Fruit fly (Drosophila melanogaster): Measurements from ENCODE around the gene et.

Gene et

DNA sequence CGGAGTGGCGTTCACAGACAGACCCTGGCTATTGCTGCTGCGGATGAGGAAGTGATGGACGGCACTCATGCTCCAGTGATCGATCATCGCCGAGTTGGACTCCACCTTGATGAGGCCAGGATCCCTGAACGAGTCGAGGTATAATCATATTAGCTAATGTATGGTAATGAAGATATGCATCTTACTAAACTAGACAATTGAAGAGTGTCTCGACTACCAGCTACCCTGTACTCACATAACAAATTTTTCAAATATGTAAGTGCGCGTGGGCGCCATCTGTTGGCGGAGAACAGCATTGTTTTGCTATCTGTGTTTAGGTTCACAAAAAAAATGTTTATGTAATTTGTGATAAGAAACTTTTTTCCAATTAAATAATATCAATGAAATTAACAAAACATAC, 3.5 kb upstream of the et start:
- TF ChIP-seq Ets98B (GFP tag; IDR thresholded peaks at IDR 0.05), result no peak
- no peak for TF ChIP-seq CG15710 (tag; optimal IDR thresholded peaks at IDR 0.05)
- no peak for TF ChIP-seq CG8159 (tag; optimal IDR thresholded peaks at IDR 0.05)
- TF ChIP-seq CG9948 (tag; optimal IDR thresholded peaks at IDR 0.05), result no peak

DNA sequence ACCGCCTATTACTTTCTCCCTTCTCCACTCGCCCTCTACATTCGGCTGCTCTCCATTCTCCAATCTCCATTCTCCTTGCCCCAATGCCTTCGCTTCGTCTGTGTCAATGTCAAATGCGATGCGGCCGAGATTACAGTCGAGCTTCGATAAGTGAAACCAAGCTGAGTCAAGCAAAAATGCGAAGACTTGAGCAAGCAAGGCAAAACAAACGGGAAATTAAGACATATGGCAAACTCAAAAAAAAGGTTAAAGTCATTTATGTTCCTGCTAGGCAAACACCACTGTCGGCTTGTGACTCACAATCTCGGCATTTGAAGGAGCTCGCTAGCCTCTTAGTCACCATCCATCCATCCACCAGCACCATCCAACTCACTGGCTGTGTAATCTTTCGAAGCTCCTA, 7.3 kb downstream of the et start:
- peak; percentile 97 for TF ChIP-seq Ets98B (GFP tag; IDR thresholded peaks at IDR 0.05)
- peak; percentile 94 for TF ChIP-seq CG32121 (GFP tag; IDR thresholded peaks at IDR 0.05)
- TF ChIP-seq CG14655 (GFP tag; optimal IDR thresholded peaks at IDR 0.05), result peak; percentile 95
- peak; percentile 98 for TF ChIP-seq Pif1A (GFP tag; optimal IDR thresholded peaks at IDR 0.05)
- TF ChIP-seq Snoo (tag; optimal IDR thresholded peaks at IDR 0.05), result peak; percentile 99
- peak; percentile 98 for TF ChIP-seq CG34367 (tag; optimal IDR thresholded peaks at IDR 0.05)
- TF ChIP-seq rn (GFP tag; IDR thresholded peaks at IDR 0.05), result peak; percentile 92
- peak; percentile 95 for TF ChIP-seq CG8159 (tag; optimal IDR thresholded peaks at IDR 0.05)
- peak; percentile 75 for TF ChIP-seq EcR (GFP tag; optimal IDR thresholded peaks at IDR 0.05)
- peak; percentile 87 for TF ChIP-seq CG10348 (GFP tag; IDR thresholded peaks at IDR 0.05)
- no peak for TF ChIP-seq D1 (tag; optimal IDR thresholded peaks at IDR 0.05)
- peak; percentile 97 for TF ChIP-seq CG4496 (GFP tag; IDR thresholded peaks at IDR 0.05)
- peak; percentile 96 for TF ChIP-seq CG12605 (GFP tag; IDR thresholded peaks at IDR 0.05)
- TF ChIP-seq CG8301 (tag; optimal IDR thresholded peaks at IDR 0.05), result peak; percentile 93
- TF ChIP-seq fd96Ca (GFP tag; IDR thresholded peaks at IDR 0.05), result peak; percentile 98
- TF ChIP-seq CG9948 (tag; optimal IDR thresholded peaks at IDR 0.05), result peak; percentile 96
- peak; percentile 96 for TF ChIP-seq gl (tag; optimal IDR thresholded peaks at IDR 0.05)
- peak; percentile 98 for TF ChIP-seq CG15710 (tag; optimal IDR thresholded peaks at IDR 0.05)
- peak; percentile 97 for TF ChIP-seq CG17806 (tag; optimal IDR thresholded peaks at IDR 0.05)
- peak; percentile 96 for TF ChIP-seq CG13204 (GFP tag; optimal IDR thresholded peaks at IDR 0.05)
- peak; percentile 99 for TF ChIP-seq Pif1B (GFP tag; optimal IDR thresholded peaks at IDR 0.05)

DNA sequence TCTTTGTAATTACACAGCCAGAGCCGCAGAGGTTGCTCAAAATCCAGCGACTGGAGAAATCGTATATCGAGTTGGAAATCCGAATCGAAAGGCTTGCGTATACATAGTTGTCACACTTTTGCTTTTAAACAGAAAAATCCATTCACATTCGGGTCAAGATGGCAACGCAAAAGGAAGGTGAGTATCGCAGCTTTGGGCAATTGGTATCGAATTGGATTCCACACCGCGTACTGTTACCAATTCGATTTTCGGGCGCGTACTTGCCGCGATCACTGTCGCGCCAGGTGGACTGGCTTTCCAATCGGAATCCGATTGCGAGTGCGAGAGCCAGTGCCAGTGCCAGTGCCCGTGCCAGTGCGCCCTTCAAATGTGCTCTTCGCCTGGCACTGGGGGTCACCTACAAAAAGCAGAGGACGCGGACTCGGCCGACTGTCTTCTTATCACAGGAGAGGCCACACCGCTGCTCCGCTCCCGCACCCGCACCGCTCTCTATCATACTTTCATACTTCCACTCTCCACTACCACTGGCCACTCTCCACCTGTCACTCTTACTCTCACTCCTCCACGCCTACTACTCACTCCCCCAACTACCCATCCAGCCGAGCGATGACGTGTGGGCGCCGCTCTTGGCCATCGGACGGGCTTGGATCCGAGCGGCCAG, 8.1 kb downstream of the et start:
- no peak for TF ChIP-seq Pif1B (GFP tag; optimal IDR thresholded peaks at IDR 0.05)
- TF ChIP-seq EcR (GFP tag; optimal IDR thresholded peaks at IDR 0.05), result no peak
- TF ChIP-seq rn (GFP tag; IDR thresholded peaks at IDR 0.05), result no peak
- no peak for TF ChIP-seq fd96Ca (GFP tag; IDR thresholded peaks at IDR 0.05)
- TF ChIP-seq gl (tag; optimal IDR thresholded peaks at IDR 0.05), result no peak
- no peak for TF ChIP-seq CG15710 (tag; optimal IDR thresholded peaks at IDR 0.05)
- no peak for TF ChIP-seq CG8301 (tag; optimal IDR thresholded peaks at IDR 0.05)
- TF ChIP-seq CG12605 (GFP tag; IDR thresholded peaks at IDR 0.05), result no peak
- TF ChIP-seq CG13204 (GFP tag; optimal IDR thresholded peaks at IDR 0.05), result no peak
- TF ChIP-seq Ets98B (GFP tag; IDR thresholded peaks at IDR 0.05), result no peak
- no peak for TF ChIP-seq CG8159 (tag; optimal IDR thresholded peaks at IDR 0.05)
- TF ChIP-seq CG4496 (GFP tag; IDR thresholded peaks at IDR 0.05), result no peak
- TF ChIP-seq Snoo (tag; optimal IDR thresholded peaks at IDR 0.05), result no peak
- TF ChIP-seq CG34367 (tag; optimal IDR thresholded peaks at IDR 0.05), result no peak
- no peak for TF ChIP-seq CG10348 (GFP tag; IDR thresholded peaks at IDR 0.05)
- no peak for TF ChIP-seq CG9948 (tag; optimal IDR thresholded peaks at IDR 0.05)

DNA sequence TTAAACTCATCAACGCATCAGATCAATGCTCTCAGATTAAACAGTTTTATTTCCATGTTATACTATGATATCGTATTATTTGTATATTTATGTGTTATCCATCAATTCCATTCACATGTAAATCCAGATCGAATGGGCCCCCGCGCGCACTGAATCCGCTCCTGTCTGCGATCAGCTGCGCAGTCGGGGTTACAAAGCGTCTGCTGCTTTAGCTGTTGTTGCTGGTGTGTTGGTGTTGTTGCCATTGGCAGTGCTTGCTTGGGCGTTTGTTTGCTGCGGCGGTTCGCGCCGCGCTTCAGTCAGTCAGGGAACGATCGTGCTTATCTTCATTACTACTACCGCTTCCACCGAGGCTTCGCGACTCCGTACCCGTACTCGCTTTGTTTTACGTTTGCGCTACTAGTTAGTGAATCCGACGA, 8.7 kb downstream of the et start, which contains the start of gene Zw:
TSS of gene Zw (plus strand) at position 262 of the 419 bp plus-strand sequence.
- TF ChIP-seq CG34367 (tag; optimal IDR thresholded peaks at IDR 0.05) (peak; percentile 29), CG15710 (tag; optimal IDR thresholded peaks at IDR 0.05) (peak; percentile 36), CG4496 (GFP tag; IDR thresholded peaks at IDR 0.05) (peak; percentile 75), gl (tag; optimal IDR thresholded peaks at IDR 0.05) (no peak), CG13204 (GFP tag; optimal IDR thresholded peaks at IDR 0.05) (peak; percentile 95), CG9948 (tag; optimal IDR thresholded peaks at IDR 0.05) (peak; percentile 26), EcR (GFP tag; optimal IDR thresholded peaks at IDR 0.05) (peak; percentile 28), CG8301 (tag; optimal IDR thresholded peaks at IDR 0.05) (peak; percentile 36), Pif1B (GFP tag; optimal IDR thresholded peaks at IDR 0.05) (peak; percentile 14), CG17806 (tag; optimal IDR thresholded peaks at IDR 0.05) (peak; percentile 38), CG8159 (tag; optimal IDR thresholded peaks at IDR 0.05) (peak; percentile 45), fd96Ca (GFP tag; IDR thresholded peaks at IDR 0.05) (peak; percentile 74), CG12605 (GFP tag; IDR thresholded peaks at IDR 0.05) (no peak), Pif1A (GFP tag; optimal IDR thresholded peaks at IDR 0.05) (peak; percentile 67), Ets98B (GFP tag; IDR thresholded peaks at IDR 0.05) (peak; percentile 72), rn (GFP tag; IDR thresholded peaks at IDR 0.05) (0 out of 2 replicates have a peak, but pooled peaks have one; percentile 34), CG14655 (GFP tag; optimal IDR thresholded peaks at IDR 0.05) (peak; percentile 52), Snoo (tag; optimal IDR thresholded peaks at IDR 0.05) (peak; percentile 40), CG10348 (GFP tag; IDR thresholded peaks at IDR 0.05) (no peak), CG32121 (GFP tag; IDR thresholded peaks at IDR 0.05) (peak; percentile 25; the same call in 1 of the 2 replicates), D1 (tag; optimal IDR thresholded peaks at IDR 0.05) (no peak)

DNA sequence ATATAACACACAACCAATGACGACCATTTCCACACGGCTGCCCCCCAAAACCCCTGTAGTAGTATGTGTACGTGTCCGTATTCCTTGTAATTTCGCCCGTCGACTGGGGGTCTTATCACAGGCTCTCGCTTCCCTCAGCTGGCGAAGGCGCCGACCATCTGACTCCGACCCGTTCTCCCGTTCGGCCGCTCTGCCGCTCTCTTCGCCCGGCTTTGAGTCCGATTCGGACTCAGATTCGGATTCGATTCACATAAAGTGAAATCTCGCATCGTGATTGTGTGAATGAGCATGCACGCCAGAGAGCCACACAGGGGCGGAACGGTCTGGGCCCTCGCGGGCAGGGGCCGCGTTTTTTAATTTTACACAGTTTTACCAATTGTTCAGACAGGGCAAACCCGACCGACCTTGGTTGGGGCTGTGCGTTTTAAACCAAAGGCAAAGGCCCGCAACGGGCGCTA, 10.0 kb downstream of the et start:
- TF ChIP-seq CG17806 (tag; optimal IDR thresholded peaks at IDR 0.05) (no peak), CG9948 (tag; optimal IDR thresholded peaks at IDR 0.05) (no peak), D1 (tag; optimal IDR thresholded peaks at IDR 0.05) (no peak), rn (GFP tag; IDR thresholded peaks at IDR 0.05) (0 out of 2 replicates have a peak, but pooled peaks have one; percentile 27), CG10348 (GFP tag; IDR thresholded peaks at IDR 0.05) (no peak), EcR (GFP tag; optimal IDR thresholded peaks at IDR 0.05) (peak; percentile 46), Pif1B (GFP tag; optimal IDR thresholded peaks at IDR 0.05) (peak; percentile 6), CG4496 (GFP tag; IDR thresholded peaks at IDR 0.05) (peak; percentile 72), Ets98B (GFP tag; IDR thresholded peaks at IDR 0.05) (peak; percentile 61; the same call in 1 of the 2 replicates), Snoo (tag; optimal IDR thresholded peaks at IDR 0.05) (peak; percentile 43), CG13204 (GFP tag; optimal IDR thresholded peaks at IDR 0.05) (peak; percentile 77), CG8301 (tag; optimal IDR thresholded peaks at IDR 0.05) (peak; percentile 11), CG14655 (GFP tag; optimal IDR thresholded peaks at IDR 0.05) (peak; percentile 36), fd96Ca (GFP tag; IDR thresholded peaks at IDR 0.05) (peak; percentile 74), CG32121 (GFP tag; IDR thresholded peaks at IDR 0.05) (peak; percentile 48; the same call in 1 of the 2 replicates), CG8159 (tag; optimal IDR thresholded peaks at IDR 0.05) (peak; percentile 32), gl (tag; optimal IDR thresholded peaks at IDR 0.05) (no peak), CG15710 (tag; optimal IDR thresholded peaks at IDR 0.05) (peak; percentile 15), Pif1A (GFP tag; optimal IDR thresholded peaks at IDR 0.05) (no peak), CG12605 (GFP tag; IDR thresholded peaks at IDR 0.05) (peak; percentile 50), CG34367 (tag; optimal IDR thresholded peaks at IDR 0.05) (no peak)

Data from whole organism, pupa.